Worm (Caenorhabditis elegans): ENCODE measurements around the gene rabn-5.

DNA sequence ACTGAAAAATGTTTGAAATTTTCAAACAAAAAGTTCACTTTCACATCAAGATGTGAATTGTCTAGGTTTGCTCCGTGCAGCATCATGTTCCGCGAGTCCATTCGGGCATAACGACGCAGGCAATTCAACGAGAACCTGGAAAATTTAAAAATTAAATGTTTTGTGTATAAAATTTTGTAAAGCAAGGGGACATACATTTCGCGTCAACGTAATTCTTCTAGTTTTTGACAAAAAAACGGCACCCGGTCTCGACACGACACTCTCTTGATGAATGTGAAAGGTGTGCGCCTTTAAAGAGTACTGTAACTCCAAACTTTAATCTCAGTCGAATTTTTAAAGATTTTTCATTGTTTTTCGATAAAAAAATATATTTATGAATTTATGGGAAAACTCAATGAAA is 30.3 kb upstream of the rabn-5 start, which contains the start of gene R12B2.6:
- TF ChIP-seq pros-1 (tag; optimal IDR thresholded peaks at IDR 0.05) = no peak
- no peak for TF ChIP-seq ceh-2 (tag; optimal IDR thresholded peaks at IDR 0.05)
- no peak for TF ChIP-seq tbx-2 (tag; optimal IDR thresholded peaks at IDR 0.05)
- no peak for TF ChIP-seq zip-5 (tag; optimal IDR thresholded peaks at IDR 0.05)
- TF ChIP-seq nhr-11 (tag; optimal IDR thresholded peaks at IDR 0.05) = no peak
- no peak for TF ChIP-seq ztf-16 (tag; optimal IDR thresholded peaks at IDR 0.05)

Measured in whole organism, late embryonic.